Fruit fly (Drosophila melanogaster): ENCODE results near the gene CG33303.

CG33303 gene

dm6 chr2L:10366525-10366924 lies 9.0 kb downstream of the CG33303 start, which contains the start of gene CG5056 (continued):
- TF ChIP-seq CG34224 (GFP tag; IDR thresholded peaks at IDR 0.05; ENCODE audit: partially characterized antibody) = no peak
- peak in 1 of 2 experiments; percentile 31 for TF ChIP-seq dpn (GFP tag; optimal IDR thresholded peaks at IDR 0.05)
- TF ChIP-seq zfh2 (GFP tag; optimal IDR thresholded peaks at IDR 0.05) = no peak
- no peak for TF ChIP-seq repo (GFP tag; optimal IDR thresholded peaks at IDR 0.05)
- TF ChIP-seq CG16815 (GFP tag; optimal IDR thresholded peaks at IDR 0.05) = no peak
- no peak for TF ChIP-seq chm (GFP tag; IDR thresholded peaks at IDR 0.05)
- no peak for TF ChIP-seq CG4730 (GFP tag; IDR thresholded peaks at IDR 0.05)
- TF ChIP-seq CG17359 (tag; optimal IDR thresholded peaks at IDR 0.05) = no peak
- no peak for TF ChIP-seq CG30431 (GFP tag; optimal IDR thresholded peaks at IDR 0.05)
- peak; percentile 36; the same call in 1 of the 2 replicates for TF ChIP-seq CG9932 (GFP tag; IDR thresholded peaks at IDR 0.05)
- TF ChIP-seq gfzf (GFP tag; optimal IDR thresholded peaks at IDR 0.05) = peak; percentile 61
- TF ChIP-seq Drgx (GFP tag; IDR thresholded peaks at IDR 0.05) = no peak
- no peak for TF ChIP-seq nerfin-2 (GFP tag; IDR thresholded peaks at IDR 0.05; ENCODE audit: partially characterized antibody)
- peak in 1 of 3 experiments; percentile 77 for TF ChIP-seq Stat92E (GFP tag; optimal IDR thresholded peaks at IDR 0.05)
- no peak for TF ChIP-seq CG1792 (GFP tag; optimal IDR thresholded peaks at IDR 0.05)
- TF ChIP-seq bowl (GFP tag; IDR thresholded peaks at IDR 0.05) = no peak
- TF ChIP-seq ssp (GFP tag; IDR thresholded peaks at IDR 0.05) = peak; percentile 39; the same call in 1 of the 2 replicates
- TF ChIP-seq CG15514 (GFP tag; optimal IDR thresholded peaks at IDR 0.05) = peak; percentile 31
- no peak for TF ChIP-seq bsh (GFP tag; optimal IDR thresholded peaks at IDR 0.05)
- TF ChIP-seq Fer2 (tag; optimal IDR thresholded peaks at IDR 0.05) = no peak
- peak; percentile 95 for TF ChIP-seq CG7928 (GFP tag; optimal IDR thresholded peaks at IDR 0.05)
- no peak for TF ChIP-seq Side (GFP tag; optimal IDR thresholded peaks at IDR 0.05)
- TF ChIP-seq PHDP (tag; optimal IDR thresholded peaks at IDR 0.05) = peak; percentile 18
- no peak for TF ChIP-seq gsb-n (tag; optimal IDR thresholded peaks at IDR 0.05)
- no peak for TF ChIP-seq tup (GFP tag; optimal IDR thresholded peaks at IDR 0.05)
- no peak for TF ChIP-seq Dip2 (GFP tag; IDR thresholded peaks at IDR 0.05)
- TF ChIP-seq h (optimal IDR thresholded peaks at IDR 0.05) = no peak
- TF ChIP-seq ranshi (GFP tag; IDR thresholded peaks at IDR 0.05) = no peak
- no peak for TF ChIP-seq CG8359 (GFP tag; optimal IDR thresholded peaks at IDR 0.05; ENCODE audit: borderline replicate concordance)
- peak; percentile 26 for TF ChIP-seq Sry-δ (GFP tag; optimal IDR thresholded peaks at IDR 0.05)
- no peak for TF ChIP-seq CG15011 (GFP tag; optimal IDR thresholded peaks at IDR 0.05)
- peak; percentile 48 for TF ChIP-seq CG17186 (GFP tag; optimal IDR thresholded peaks at IDR 0.05)
- TF ChIP-seq CG12769 (tag; optimal IDR thresholded peaks at IDR 0.05) = no peak
- TF ChIP-seq CrebB (tag; optimal IDR thresholded peaks at IDR 0.05) = no peak
- no peak for TF ChIP-seq Dip3 (GFP tag; optimal IDR thresholded peaks at IDR 0.05)
- TF ChIP-seq Usf (GFP tag; optimal IDR thresholded peaks at IDR 0.05) = no peak
- TF ChIP-seq chif (GFP tag; optimal IDR thresholded peaks at IDR 0.05) = no peak
- TF ChIP-seq CG1233 (GFP tag; optimal IDR thresholded peaks at IDR 0.05) = no peak
- TF ChIP-seq CG4282 (GFP tag; optimal IDR thresholded peaks at IDR 0.05) = no peak
- TF ChIP-seq CG7963 (GFP tag; IDR thresholded peaks at IDR 0.05; ENCODE audit: partially characterized antibody) = no peak
- TF ChIP-seq cas (GFP tag; IDR thresholded peaks at IDR 0.05) = no peak
- TF ChIP-seq bigmax (GFP tag; optimal IDR thresholded peaks at IDR 0.05) = peak; percentile 69
- TF ChIP-seq Meics (GFP tag; optimal IDR thresholded peaks at IDR 0.05) = no peak
- no peak for TF ChIP-seq CG11695 (GFP tag; IDR thresholded peaks at IDR 0.05)
- no peak for TF ChIP-seq disco-r (GFP tag; optimal IDR thresholded peaks at IDR 0.05)
- no peak for TF ChIP-seq HmgD (GFP tag; optimal IDR thresholded peaks at IDR 0.05)
- no peak for TF ChIP-seq TFAM (GFP tag; optimal IDR thresholded peaks at IDR 0.05)
- TF ChIP-seq corto (GFP tag; optimal IDR thresholded peaks at IDR 0.05) = no peak
- TF ChIP-seq HLHmδ (GFP tag; optimal IDR thresholded peaks at IDR 0.05) = no peak
- no peak for TF ChIP-seq nau (GFP tag; optimal IDR thresholded peaks at IDR 0.05)
- no peak for TF ChIP-seq CG6765 (GFP tag; optimal IDR thresholded peaks at IDR 0.05)

Data from whole organism, embryonic.